Worm (Caenorhabditis elegans) whole organism, L1 larva: Measurements from ENCODE around the gene txt-12.

ENCODE experiments used
- F16B12.6 ChIP-seq: fragments of 150-350 bp; optimal IDR thresholded peaks from 2 replicates; lab custom pipeline; 2014; ENCODE audit warnings: missing biosample characterization, missing genetic modification characterization
- Y116A8C.19 ChIP-seq: sonication (generic microtip); optimal IDR thresholded peaks from 2 replicates; lab custom pipeline; 2016; ENCODE audit warnings: missing compliant biosample characterization, missing genetic modification characterization, borderline replicate concordance
- aha-1 ChIP-seq: fragments of 150-350 bp; optimal IDR thresholded peaks from 2 replicates; lab custom pipeline; 2014; ENCODE audit warnings: missing biosample characterization, missing genetic modification characterization
- aly-2 ChIP-seq: fragments of 150-350 bp; optimal IDR thresholded peaks from 2 replicates; lab custom pipeline; 2014; ENCODE audit warnings: missing biosample characterization, missing genetic modification characterization
- ama-1 ChIP-seq: fragments of 150-350 bp; optimal IDR thresholded peaks from 2 replicates; lab custom pipeline; 2014
- blmp-1 ChIP-seq: fragments of 150-350 bp; optimal IDR thresholded peaks from 2 replicates; lab custom pipeline; 2014; ENCODE audit warnings: missing biosample characterization, missing genetic modification characterization
- ceh-63 ChIP-seq: fragments of 200-800 bp; sonication (Bioruptor generic); optimal IDR thresholded peaks from 2 replicates; lab custom pipeline; 2018; ENCODE audit warnings: mild to moderate bottlenecking, missing genetic modification characterization, missing compliant biosample characterization
- ceh-82 ChIP-seq, 3 experiments: fragments of 150-350 bp in 1 of 3; sonication (generic microtip) in 2 of 3; optimal IDR thresholded peaks; 2 replicates each; lab custom pipeline; 2014 to 2017; ENCODE audit warnings: missing biosample characterization in 3 of 3, missing genetic modification characterization in 3 of 3
- dpl-1 ChIP-seq, 3 experiments: fragments of 150-350 bp in 2 of 3; sonication (generic microtip) in 1 of 3; optimal IDR thresholded peaks; 2 replicates each; lab custom pipeline; 2014 to 2017; ENCODE audit warnings: missing biosample characterization in 3 of 3, missing genetic modification characterization in 3 of 3, missing genetic modification reagents in 3 of 3
- dsc-1 ChIP-seq: sonication (generic microtip); optimal IDR thresholded peaks from 2 replicates; lab custom pipeline; 2016; ENCODE audit warnings: mild to moderate bottlenecking, missing genetic modification characterization, missing compliant biosample characterization
- efl-1 ChIP-seq, 4 experiments: fragments of 150-350 bp; optimal IDR thresholded peaks in 3 of 4; peaks in 1 of 4; 1 replicate in 1 of 4; 2 replicates in 3 of 4; lab custom pipeline; 2014; ENCODE audit warnings: missing biosample characterization in 2 of 4, missing genetic modification characterization in 2 of 4, missing genetic modification reagents in 2 of 4
- egl-13 ChIP-seq: sonication (generic microtip); optimal IDR thresholded peaks from 2 replicates; lab custom pipeline; 2016; ENCODE audit warnings: missing genotype, missing genetic modification reagents, missing genetic modification characterization, missing compliant biosample characterization
- egl-27 ChIP-seq, 2 experiments: fragments of 150-350 bp in 1 of 2; sonication (generic microtip); optimal IDR thresholded peaks; 3 replicates each; lab custom pipeline; 2017 to 2018; ENCODE audit warnings: missing biosample characterization in 2 of 2, missing genetic modification characterization in 2 of 2, missing genetic modification reagents in 2 of 2
- elt-2 ChIP-seq: sonication (generic microtip); optimal IDR thresholded peaks from 2 replicates; lab custom pipeline; 2016; ENCODE audit warnings: missing genetic modification characterization, mild to moderate bottlenecking, inconsistent platforms, missing compliant biosample characterization, missing genetic modification reagents
- ets-5 ChIP-seq: fragments of 200-800 bp; sonication (Bioruptor generic); IDR thresholded peaks from 2 replicates; pipeline ENCODE4 v1.3.6; 2022; ENCODE audit warnings: missing genetic modification characterization, missing compliant biosample characterization
- fkh-10 ChIP-seq: sonication (generic microtip); optimal IDR thresholded peaks from 2 replicates; lab custom pipeline; 2017; ENCODE audit warnings: missing biosample characterization, missing genetic modification reagents, missing genetic modification characterization
- hlh-17 ChIP-seq: fragments of 200-800 bp; sonication (Bioruptor generic); optimal IDR thresholded peaks from 2 replicates; lab custom pipeline; 2018; ENCODE audit warnings: missing genetic modification characterization, mild to moderate bottlenecking, missing compliant biosample characterization, moderate library complexity, borderline replicate concordance
- hpl-2 ChIP-seq: fragments of 150-350 bp; optimal IDR thresholded peaks from 2 replicates; lab custom pipeline; 2014; ENCODE audit warnings: missing biosample characterization, missing genetic modification reagents, missing genetic modification characterization
- irx-1 ChIP-seq: sonication (generic microtip); optimal IDR thresholded peaks from 2 replicates; lab custom pipeline; 2016; ENCODE audit warnings: missing genetic modification characterization, missing compliant biosample characterization
- isw-1 ChIP-seq: fragments of 200-800 bp; sonication (Bioruptor generic); IDR thresholded peaks from 2 replicates; pipeline ENCODE4 v1.3.6; 2022; ENCODE audit warnings: missing genetic modification characterization, missing compliant biosample characterization
- jun-1 ChIP-seq: fragments of 150-350 bp; optimal IDR thresholded peaks from 2 replicates; lab custom pipeline; 2014; ENCODE audit warnings: missing biosample characterization, missing genetic modification reagents, missing genetic modification characterization
- lin-13 ChIP-seq: fragments of 150-350 bp; optimal IDR thresholded peaks from 2 replicates; lab custom pipeline; 2014; ENCODE audit warnings: missing biosample characterization, missing genetic modification reagents, missing genetic modification characterization
- lin-14 ChIP-seq: fragments of 200-800 bp; sonication (Bioruptor generic); optimal IDR thresholded peaks from 2 replicates; lab custom pipeline; 2018; ENCODE audit warnings: mild to moderate bottlenecking, missing genetic modification characterization, moderate library complexity, missing compliant biosample characterization
- lin-15B ChIP-seq: fragments of 150-350 bp; sonication (generic microtip); optimal IDR thresholded peaks from 3 replicates; lab custom pipeline; 2014; ENCODE audit warnings: missing biosample characterization, missing genetic modification characterization
- lin-35 ChIP-seq, 2 experiments: fragments of 150-350 bp; optimal IDR thresholded peaks; 2 replicates each; lab custom pipeline; 2014; ENCODE audit warnings: missing biosample characterization in 2 of 2, missing genetic modification characterization in 2 of 2, missing genetic modification reagents in 2 of 2
- lin-39 ChIP-seq: fragments of 150-350 bp; optimal IDR thresholded peaks from 2 replicates; lab custom pipeline; 2014; ENCODE audit warnings: missing biosample characterization, missing genetic modification reagents, missing genetic modification characterization
- lir-3 ChIP-seq: sonication (generic microtip); optimal IDR thresholded peaks from 2 replicates; lab custom pipeline; 2016; ENCODE audit warnings: mild to moderate bottlenecking, missing genetic modification characterization, moderate library complexity, missing compliant biosample characterization; ENCODE audit not compliant: poor library complexity
- lsy-2 ChIP-seq, 2 experiments: fragments of 150-350 bp; optimal IDR thresholded peaks; 2 replicates each; lab custom pipeline; 2014; ENCODE audit warnings: missing biosample characterization in 2 of 2, missing genetic modification characterization in 2 of 2
- mab-9 ChIP-seq: fragments of 200-800 bp; sonication (Bioruptor generic); IDR thresholded peaks from 2 replicates; pipeline ENCODE4 v1.3.6; 2022; ENCODE audit warnings: missing genetic modification reagents, missing genetic modification characterization, missing compliant biosample characterization
- mef-2 ChIP-seq: fragments of 150-350 bp; optimal IDR thresholded peaks from 2 replicates; lab custom pipeline; 2014; ENCODE audit warnings: missing biosample characterization, missing genetic modification characterization
- mep-1 ChIP-seq: fragments of 150-350 bp; optimal IDR thresholded peaks from 2 replicates; lab custom pipeline; 2014; ENCODE audit warnings: missing biosample characterization, missing genetic modification characterization
- nhr-12 ChIP-seq: sonication (generic microtip); optimal IDR thresholded peaks from 2 replicates; lab custom pipeline; 2017; ENCODE audit warnings: missing biosample characterization, missing genetic modification characterization
- nhr-19 ChIP-seq: fragments of 200-800 bp; sonication (Bioruptor generic); conservative IDR thresholded peaks from 2 replicates; pipeline ENCODE4 v1.3.6; 2022; ENCODE audit warnings: missing genetic modification characterization, missing compliant biosample characterization
- nhr-237 ChIP-seq: fragments of 150-350 bp; optimal IDR thresholded peaks from 2 replicates; lab custom pipeline; 2014; ENCODE audit warnings: missing biosample characterization, missing genetic modification characterization
- nhr-28 ChIP-seq: fragments of 150-350 bp; optimal IDR thresholded peaks from 2 replicates; lab custom pipeline; 2014; ENCODE audit warnings: missing biosample characterization, missing genetic modification characterization
- nhr-47 ChIP-seq: sonication (generic microtip); optimal IDR thresholded peaks from 2 replicates; lab custom pipeline; 2016; ENCODE audit warnings: mild to moderate bottlenecking, missing genetic modification characterization, moderate library complexity, missing compliant biosample characterization
- nhr-71 ChIP-seq: sonication (generic microtip); optimal IDR thresholded peaks from 2 replicates; lab custom pipeline; 2016; ENCODE audit warnings: mild to moderate bottlenecking, missing genetic modification characterization, moderate library complexity, missing compliant biosample characterization
- nhr-84 ChIP-seq: sonication (generic microtip); optimal IDR thresholded peaks from 2 replicates; lab custom pipeline; 2017; ENCODE audit warnings: missing biosample characterization, missing genetic modification characterization
- nhr-85 ChIP-seq: sonication (generic microtip); peaks from one replicate; lab custom pipeline; 2016; ENCODE audit warnings: missing genetic modification characterization, inconsistent platforms, missing compliant biosample characterization
- pag-3 ChIP-seq: sonication (generic microtip); optimal IDR thresholded peaks from 2 replicates; lab custom pipeline; 2017; ENCODE audit warnings: missing genetic modification characterization, mild to moderate bottlenecking, missing compliant biosample characterization, antibody characterized with exemption, borderline replicate concordance; ENCODE audit not compliant: insufficient read depth
- pax-3 ChIP-seq: fragments of 200-800 bp; sonication (Bioruptor generic); optimal IDR thresholded peaks from 2 replicates; lab custom pipeline; 2018; ENCODE audit warnings: mild to moderate bottlenecking, missing genetic modification characterization, moderate library complexity, missing compliant biosample characterization
- pqm-1 ChIP-seq: sonication (generic microtip); optimal IDR thresholded peaks from 3 replicates; lab custom pipeline; 2017; ENCODE audit warnings: missing biosample characterization, missing genetic modification characterization
- rnt-1 ChIP-seq: sonication (generic microtip); optimal IDR thresholded peaks from 2 replicates; lab custom pipeline; 2016; ENCODE audit warnings: mild to moderate bottlenecking, missing genetic modification characterization, moderate library complexity, missing compliant biosample characterization
- snu-23 ChIP-seq: sonication (generic microtip); optimal IDR thresholded peaks from 2 replicates; lab custom pipeline; 2016; ENCODE audit warnings: missing genetic modification characterization, missing compliant biosample characterization
- sox-4 ChIP-seq: sonication (generic microtip); optimal IDR thresholded peaks from 2 replicates; lab custom pipeline; 2016; ENCODE audit warnings: missing genetic modification characterization, missing compliant biosample characterization
- sup-37 ChIP-seq: fragments of 200-800 bp; sonication (Bioruptor generic); optimal IDR thresholded peaks from 2 replicates; lab custom pipeline; 2018; ENCODE audit warnings: mild to moderate bottlenecking, missing genetic modification characterization, missing compliant biosample characterization
- tlp-1 ChIP-seq: fragments of 150-350 bp; optimal IDR thresholded peaks from 2 replicates; lab custom pipeline; 2014; ENCODE audit warnings: missing biosample characterization, missing genetic modification characterization
- unc-130 ChIP-seq: fragments of 150-350 bp; optimal IDR thresholded peaks from 2 replicates; lab custom pipeline; 2017; ENCODE audit warnings: missing biosample characterization, missing genetic modification characterization, inconsistent platforms
- unc-98 ChIP-seq: fragments of 200-800 bp; sonication (Bioruptor generic); IDR thresholded peaks from 2 replicates; pipeline ENCODE4 v1.3.6; 2022; ENCODE audit warnings: missing genetic modification characterization, missing compliant biosample characterization
- zip-4 ChIP-seq: fragments of 200-800 bp; sonication (Bioruptor generic); optimal IDR thresholded peaks from 2 replicates; lab custom pipeline; 2018; ENCODE audit warnings: mild to moderate bottlenecking, missing genetic modification characterization, moderate library complexity, missing compliant biosample characterization

txt-12 gene

ce11 chrV:15072738-15073137 lies 20.0 kb upstream of the txt-12 start:
- TF ChIP-seq lir-3 (tag; lab: Kevin White, UChicago): no peak
- no peak for TF ChIP-seq sup-37 (GFP tag; lab: Kevin White, UChicago)
- no peak for TF ChIP-seq pag-3 (tag; lab: Kevin White, UChicago)
- no peak for TF ChIP-seq nhr-85
- no peak for TF ChIP-seq nhr-47 (tag; lab: Kevin White, UChicago)
- no peak for TF ChIP-seq mab-9 (GFP tag; lab: Robert Waterston, UW)
- TF ChIP-seq lin-14: peak; percentile 64
- no peak for TF ChIP-seq ceh-63 (GFP tag; lab: Kevin White, UChicago)

ce11 chrV:15074907-15075306 lies 17.9 kb upstream of the txt-12 start:
- no peak for TF ChIP-seq tlp-1 (tag; lab: Kevin White, UChicago)
- no peak for TF ChIP-seq aly-2 (tag; lab: Kevin White, UChicago)
- no peak for TF ChIP-seq lin-15B
- TF ChIP-seq nhr-19 (GFP tag; lab: Robert Waterston, UW): no peak
- TF ChIP-seq pqm-1 (tag; lab: Kevin White, UChicago): no peak
- TF ChIP-seq hlh-17 (GFP tag; lab: Kevin White, UChicago): no peak
- TF ChIP-seq nhr-28: no peak
- TF ChIP-seq hpl-2 (GFP tag; lab: Kevin White, UChicago): no peak
- no peak for TF ChIP-seq nhr-237
- no peak for TF ChIP-seq nhr-71 (tag; lab: Kevin White, UChicago)
- TF ChIP-seq Y116A8C.19 (tag; lab: Kevin White, UChicago): no peak
- no peak for TF ChIP-seq mef-2 (tag; lab: Kevin White, UChicago)
- TF ChIP-seq aha-1 (tag; lab: Kevin White, UChicago): no peak
- no peak for TF ChIP-seq nhr-12 (tag; lab: Kevin White, UChicago)
- no peak for TF ChIP-seq elt-2 (tag; lab: Kevin White, UChicago)
- peak in 1 of 3 experiments; percentile 7 for TF ChIP-seq dpl-1 (GFP tag; optimal IDR thresholded peaks at IDR 0.05; lab: Kevin White, UChicago)
- TF ChIP-seq efl-1 (optimal IDR thresholded peaks at IDR 0.05; lab: Kevin White, UChicago): peak; percentile 12 to 24
- TF ChIP-seq efl-1 (GFP tag; optimal IDR thresholded peaks at IDR 0.05 in 1 of 2; lab: Kevin White, UChicago): peak in 1 of 2 experiments; percentile 11
- no peak for TF ChIP-seq nhr-84 (tag; lab: Kevin White, UChicago)
- peak; percentile 23 for TF ChIP-seq fkh-10 (GFP tag; lab: Kevin White, UChicago)
- TF ChIP-seq egl-27 (tag; optimal IDR thresholded peaks at IDR 0.05; lab: Kevin White, UChicago): no peak
- TF ChIP-seq jun-1: no peak
- TF ChIP-seq F16B12.6 (tag; lab: Kevin White, UChicago): no peak
- peak in 1 of 2 experiments; percentile 11 for TF ChIP-seq lin-35 (GFP tag; optimal IDR thresholded peaks at IDR 0.05; lab: Kevin White, UChicago)
- no peak for TF ChIP-seq lir-3 (tag; lab: Kevin White, UChicago)
- peak; percentile 11 for TF ChIP-seq nhr-47 (tag; lab: Kevin White, UChicago)
- TF ChIP-seq lin-39: no peak
- TF ChIP-seq dsc-1: no peak
- peak in 2 of 3 experiments; percentile 16 to 48 for TF ChIP-seq ceh-82 (tag; optimal IDR thresholded peaks at IDR 0.05; lab: Kevin White, UChicago)
- TF ChIP-seq lin-13 (GFP tag; lab: Kevin White, UChicago): no peak
- TF ChIP-seq lsy-2 (tag; optimal IDR thresholded peaks at IDR 0.05; lab: Kevin White, UChicago): peak in 1 of 2 experiments; percentile 36
- no peak for TF ChIP-seq unc-98 (GFP tag; lab: Robert Waterston, UW)
- no peak for TF ChIP-seq irx-1 (tag; lab: Kevin White, UChicago)
- no peak for TF ChIP-seq isw-1
- no peak for TF ChIP-seq ets-5 (GFP tag; lab: Robert Waterston, UW)
- TF ChIP-seq lin-14: peak; percentile 68
- no peak for TF ChIP-seq zip-4 (GFP tag; lab: Kevin White, UChicago)
- no peak for TF ChIP-seq egl-13 (tag; lab: Kevin White, UChicago)
- TF ChIP-seq snu-23 (GFP tag; lab: Kevin White, UChicago): no peak
- TF ChIP-seq mep-1 (tag; lab: Kevin White, UChicago): peak; percentile 17
- no peak for TF ChIP-seq pax-3 (tag; lab: Kevin White, UChicago)
- no peak for TF ChIP-seq blmp-1 (tag; lab: Kevin White, UChicago)
- no peak for TF ChIP-seq sox-4 (tag; lab: Kevin White, UChicago)
- TF ChIP-seq rnt-1: peak; percentile 23
- no peak for TF ChIP-seq ama-1 (lab: Kevin White, UChicago)
- no peak for TF ChIP-seq unc-130
